Worm (Caenorhabditis elegans) whole organism, early embryonic: Measurements from ENCODE around the gene nhr-249.

Experiments used
- flt-1 ChIP-seq: fragments of 200-800 bp; sonication (Bioruptor generic); IDR thresholded peaks from 2 replicates; pipeline ENCODE4 v1.3.6; 2022; ENCODE audit warnings: missing genetic modification characterization, missing compliant biosample characterization
- hmbx-1 ChIP-seq: sonication (generic microtip); optimal IDR thresholded peaks from 2 replicates; lab custom pipeline; 2016; ENCODE audit warnings: mild to moderate bottlenecking, missing genetic modification characterization, missing compliant biosample characterization
- pes-1 ChIP-seq: fragments of 200-800 bp; sonication (Bioruptor generic); IDR thresholded peaks from 2 replicates; pipeline ENCODE4 v1.3.6; 2022; ENCODE audit warnings: missing genetic modification reagents, missing genetic modification characterization, missing compliant biosample characterization
- sea-1 ChIP-seq: fragments of 200-800 bp; sonication (Bioruptor generic); conservative IDR thresholded peaks from 2 replicates; pipeline ENCODE4 v1.3.6; 2022; ENCODE audit warnings: missing genetic modification characterization, missing compliant biosample characterization

ce11 chrIV:7020630-7021029 is 48.3 kb upstream of the nhr-249 start:
- TF ChIP-seq sea-1 (GFP tag; lab: Robert Waterston, UW), result no peak
- no peak for TF ChIP-seq flt-1 (GFP tag; lab: Robert Waterston, UW)
- no peak for TF ChIP-seq pes-1 (GFP tag; lab: Robert Waterston, UW)
- TF ChIP-seq hmbx-1 (tag; lab: Kevin White, UChicago), result no peak
